Fruit fly (Drosophila melanogaster): ENCODE measurements around the gene BobA.
A peak's percentile ranks its signal among the peaks of the same experiment; 100 is the strongest.

The BobA gene

dm6 chr3L:14978496-14978894 is 32.6 kb upstream of the BobA start:
- TF ChIP-seq CG1832 (GFP tag; optimal IDR thresholded peaks at IDR 0.05), result no peak
- no peak for TF ChIP-seq CG16779 (GFP tag; IDR thresholded peaks at IDR 0.05)
- no peak for TF ChIP-seq CG6854 (GFP tag; optimal IDR thresholded peaks at IDR 0.05)
- peak; percentile 60; the same call in 1 of the 2 replicates for TF ChIP-seq chm (GFP tag; IDR thresholded peaks at IDR 0.05)
- TF ChIP-seq gt (GFP tag; IDR thresholded peaks at IDR 0.05), result no peak
- peak; percentile 80 for TF ChIP-seq Ets65A (GFP tag)
- no peak for TF ChIP-seq CTCF (GFP tag; optimal IDR thresholded peaks at IDR 0.05)
- TF ChIP-seq unc-4 (GFP tag; IDR thresholded peaks at IDR 0.05; ENCODE audit: partially characterized antibody), result no peak
- TF ChIP-seq Lhr (GFP tag; optimal IDR thresholded peaks at IDR 0.05), result no peak
- TF ChIP-seq mirr (GFP tag; optimal IDR thresholded peaks at IDR 0.05), result no peak
- no peak for TF ChIP-seq dmrt99B (tag; optimal IDR thresholded peaks at IDR 0.05)
- TF ChIP-seq aop (GFP tag; IDR thresholded peaks at IDR 0.05), result 0 out of 2 replicates have a peak, but pooled peaks have one; percentile 31
- TF ChIP-seq repo (GFP tag; optimal IDR thresholded peaks at IDR 0.05), result no peak
- TF ChIP-seq CG6791 (GFP tag; IDR thresholded peaks at IDR 0.05; ENCODE audit: partially characterized antibody), result 0 out of 3 replicates have a peak, but pooled peaks have one; percentile 29
- TF ChIP-seq CG16813 (GFP tag; IDR thresholded peaks at IDR 0.05; ENCODE audit: partially characterized antibody), result no peak
- TF ChIP-seq GATAe (GFP tag; conservative IDR thresholded peaks at IDR 0.05), result no peak
- no peak for TF ChIP-seq Xbp1 (GFP tag; optimal IDR thresholded peaks at IDR 0.05)
- TF ChIP-seq chn (GFP tag; optimal IDR thresholded peaks at IDR 0.05), result peak; percentile 4
- no peak for TF ChIP-seq CG8281 (tag; optimal IDR thresholded peaks at IDR 0.05)
- TF ChIP-seq odd (GFP tag; optimal IDR thresholded peaks at IDR 0.05), result no peak
- TF ChIP-seq kni (GFP tag; optimal IDR thresholded peaks at IDR 0.05), result peak; percentile 89
- no peak for TF ChIP-seq Xrp1 (GFP tag; IDR thresholded peaks at IDR 0.05)
- TF ChIP-seq Atf3 (GFP tag; optimal IDR thresholded peaks at IDR 0.05), result no peak
- no peak for TF ChIP-seq CG2678 (tag; optimal IDR thresholded peaks at IDR 0.05)
- TF ChIP-seq otp (GFP tag; IDR thresholded peaks at IDR 0.05), result peak; percentile 48; the same call in 1 of the 3 replicates
- 0 out of 2 replicates have a peak, but pooled peaks have one; percentile 9 for TF ChIP-seq CG32767 (GFP tag; IDR thresholded peaks at IDR 0.05)
- TF ChIP-seq CG2712 (tag; optimal IDR thresholded peaks at IDR 0.05), result no peak
- TF ChIP-seq CG2875 (GFP tag; optimal IDR thresholded peaks at IDR 0.05), result no peak
- peak; percentile 49; the same call in 1 of the 3 replicates for TF ChIP-seq CG2199 (GFP tag; IDR thresholded peaks at IDR 0.05)
- TF ChIP-seq HLH4C (GFP tag; IDR thresholded peaks at IDR 0.05; ENCODE audit: partially characterized antibody), result no peak
- TF ChIP-seq toy (GFP tag; IDR thresholded peaks at IDR 0.05), result no peak
- TF ChIP-seq Taf1 (GFP tag; IDR thresholded peaks at IDR 0.05), result no peak
- no peak for TF ChIP-seq CG5953 (GFP tag; IDR thresholded peaks at IDR 0.05)
- TF ChIP-seq B-H1 (GFP tag; IDR thresholded peaks at IDR 0.05), result no peak
- no peak for TF ChIP-seq CG13123 (GFP tag; optimal IDR thresholded peaks at IDR 0.05)
- no peak for TF ChIP-seq sim (GFP tag; IDR thresholded peaks at IDR 0.05)
- no peak for TF ChIP-seq CG10209 (GFP tag; optimal IDR thresholded peaks at IDR 0.05)
- TF ChIP-seq CG32532 (GFP tag; IDR thresholded peaks at IDR 0.05), result no peak
- TF ChIP-seq nom (GFP tag; optimal IDR thresholded peaks at IDR 0.05), result peak; percentile 40
- no peak for TF ChIP-seq corto (GFP tag; optimal IDR thresholded peaks at IDR 0.05)
- no peak for TF ChIP-seq CG7928 (GFP tag; optimal IDR thresholded peaks at IDR 0.05)
- TF ChIP-seq NC2α (GFP tag; optimal IDR thresholded peaks at IDR 0.05), result no peak
- no peak for TF ChIP-seq Stat92E (GFP tag; optimal IDR thresholded peaks at IDR 0.05)
- no peak for TF ChIP-seq croc (GFP tag; conservative IDR thresholded peaks at IDR 0.05)
- TF ChIP-seq sd (tag; optimal IDR thresholded peaks at IDR 0.05), result peak; percentile 57
- TF ChIP-seq CG13287 (GFP tag; IDR thresholded peaks at IDR 0.05; ENCODE audit: partially characterized antibody), result no peak
- no peak for TF ChIP-seq ttk (GFP tag; IDR thresholded peaks at IDR 0.05)
- TF ChIP-seq Sin3A (optimal IDR thresholded peaks at IDR 0.05), result no peak
- TF ChIP-seq shn (GFP tag; optimal IDR thresholded peaks at IDR 0.05), result no peak
- peak; percentile 51 for TF ChIP-seq pros (GFP tag; optimal IDR thresholded peaks at IDR 0.05)
- TF ChIP-seq Mad (GFP tag; optimal IDR thresholded peaks at IDR 0.05), result no peak
- TF ChIP-seq CG10366 (GFP tag; IDR thresholded peaks at IDR 0.05), result no peak
